Fruit fly (Drosophila melanogaster) whole organism, adult: ENCODE data around the gene intr.

Experiments used
- CG11617 ChIP-seq: fragments of 200-800 bp; sonication (Bioruptor generic); optimal IDR thresholded peaks from 2 replicates; lab custom pipeline; 2017; ENCODE audit warnings: mild to moderate bottlenecking, missing biosample characterization, missing genetic modification reagents, missing genetic modification characterization
- CG12768 ChIP-seq: fragments of 200-800 bp; sonication (Bioruptor generic); optimal IDR thresholded peaks from 2 replicates; lab custom pipeline; 2017; ENCODE audit warnings: missing biosample characterization, missing genetic modification characterization, mild to moderate bottlenecking, moderate library complexity, missing genetic modification reagents
- CG14711 ChIP-seq: fragments of 200-800 bp; sonication (Bioruptor generic); optimal IDR thresholded peaks from 2 replicates; lab custom pipeline; 2018; ENCODE audit warnings: missing biosample characterization, mild to moderate bottlenecking, missing genetic modification characterization, moderate library complexity
- CG1620 ChIP-seq: fragments of 200-800 bp; sonication (Bioruptor generic); optimal IDR thresholded peaks from 2 replicates; lab custom pipeline; 2016; ENCODE audit warnings: missing biosample characterization, missing genetic modification characterization
- CG33017 ChIP-seq: fragments of 200-800 bp; sonication (Bioruptor generic); optimal IDR thresholded peaks from 2 replicates; lab custom pipeline; 2018; ENCODE audit warnings: missing biosample characterization, mild to moderate bottlenecking, missing genetic modification characterization, moderate library complexity
- CG5204 ChIP-seq: fragments of 200-800 bp; sonication (Bioruptor generic); optimal IDR thresholded peaks from 2 replicates; lab custom pipeline; 2016; ENCODE audit warnings: missing biosample characterization, missing genetic modification characterization
- CG7045 ChIP-seq: fragments of 200-800 bp; sonication (Bioruptor generic); optimal IDR thresholded peaks from 2 replicates; lab custom pipeline; 2017; ENCODE audit warnings: missing biosample characterization, mild to moderate bottlenecking, missing genetic modification characterization
- CG7101 ChIP-seq: fragments of 200-800 bp; sonication (Bioruptor generic); optimal IDR thresholded peaks from 2 replicates; lab custom pipeline; 2018; ENCODE audit warnings: missing biosample characterization, mild to moderate bottlenecking, missing genetic modification characterization, moderate library complexity
- Clk ChIP-seq: fragments of 200-800 bp; sonication (Bioruptor generic); optimal IDR thresholded peaks from 2 replicates; lab custom pipeline; 2017; ENCODE audit warnings: missing biosample characterization, missing genetic modification characterization
- Crg-1 ChIP-seq: fragments of 200-800 bp; sonication (Bioruptor generic); optimal IDR thresholded peaks from 2 replicates; lab custom pipeline; 2016; ENCODE audit warnings: missing biosample characterization, missing genetic modification characterization
- Hr96 ChIP-seq: fragments of 200-800 bp; sonication (Bioruptor generic); optimal IDR thresholded peaks from 2 replicates; lab custom pipeline; 2016; ENCODE audit warnings: missing biosample characterization, missing genetic modification characterization
- Mnt ChIP-seq: fragments of 200-800 bp; sonication (Bioruptor generic); optimal IDR thresholded peaks from 2 replicates; lab custom pipeline; 2016; ENCODE audit warnings: missing biosample characterization, mild to moderate bottlenecking, missing genetic modification characterization
- bab1 ChIP-seq: fragments of 200-800 bp; sonication (Bioruptor generic); optimal IDR thresholded peaks from 3 replicates; lab custom pipeline; 2019; ENCODE audit warnings: missing biosample characterization, mild to moderate bottlenecking, missing genetic modification characterization, moderate library complexity
- cic ChIP-seq: fragments of 200-800 bp; sonication (Bioruptor generic); optimal IDR thresholded peaks from 2 replicates; lab custom pipeline; 2017; ENCODE audit warnings: missing biosample characterization, mild to moderate bottlenecking, missing genetic modification characterization, moderate library complexity
- cnc ChIP-seq, 2 experiments: fragments of >200 bp; optimal IDR thresholded peaks; 2 replicates each; lab custom pipeline; 2017
- kay ChIP-seq: fragments of 200-800 bp; sonication (Bioruptor generic); peaks from one replicate; lab custom pipeline; 2016; ENCODE audit warnings: missing biosample characterization, missing genetic modification characterization, borderline replicate concordance
- ovo ChIP-seq: fragments of 200-800 bp; sonication (Bioruptor generic); optimal IDR thresholded peaks from 2 replicates; lab custom pipeline; 2016; ENCODE audit warnings: missing biosample characterization, missing genetic modification characterization
- pad ChIP-seq: fragments of 200-800 bp; sonication (Bioruptor generic); optimal IDR thresholded peaks from 3 replicates; lab custom pipeline; 2017; ENCODE audit warnings: missing biosample characterization, missing genetic modification characterization, mild to moderate bottlenecking, moderate library complexity, missing genetic modification reagents
- tj ChIP-seq: fragments of 200-800 bp; sonication (Bioruptor generic); optimal IDR thresholded peaks from 3 replicates; lab custom pipeline; 2017; ENCODE audit warnings: missing biosample characterization, mild to moderate bottlenecking, missing genetic modification characterization, moderate library complexity
- toe ChIP-seq: fragments of 200-800 bp; sonication (Bioruptor generic); optimal IDR thresholded peaks from 2 replicates; lab custom pipeline; 2016; ENCODE audit warnings: missing biosample characterization, missing genetic modification characterization

intr gene

DNA sequence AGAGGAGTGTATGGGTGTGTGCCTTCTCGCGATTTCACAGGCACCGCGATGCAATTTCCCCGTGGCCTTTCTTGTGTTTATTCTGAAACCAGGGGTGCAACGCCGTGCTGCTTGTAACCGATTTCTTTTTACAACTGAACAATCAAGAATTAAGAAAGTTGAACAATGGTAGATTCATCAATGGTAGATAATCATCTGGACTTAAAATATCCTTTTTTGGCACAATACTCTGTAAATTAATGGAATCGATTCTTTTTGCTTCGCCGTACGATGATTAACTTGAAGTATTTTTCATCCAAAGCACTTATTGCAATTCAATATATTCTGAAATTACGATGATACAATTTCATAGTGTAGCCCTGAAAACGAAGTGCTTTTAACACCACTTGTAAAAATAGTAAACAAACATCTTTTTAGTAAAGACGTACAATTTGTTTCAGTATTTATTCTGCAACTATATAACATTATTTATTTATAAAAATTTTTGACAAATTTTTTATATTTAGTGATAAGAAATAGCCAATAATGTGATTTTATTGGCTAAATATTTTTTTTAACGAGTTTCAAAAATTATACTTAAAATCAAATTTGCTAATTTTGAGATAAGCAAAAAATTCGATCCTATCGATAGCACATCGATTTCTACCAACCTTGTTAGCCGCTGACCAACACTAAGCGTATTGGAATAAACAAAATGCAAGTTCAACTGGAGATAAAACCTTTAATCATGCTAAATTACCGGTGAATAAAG lies 29.4 kb downstream of the intr start, which contains the start of the genes CG1523 and CG1647:
CG1523 (minus strand) TSS at position 114 of the 751 bp plus-strand sequence.
CG1647 (plus strand) TSS at position 667 of the 751 bp plus-strand sequence.
- TF ChIP-seq tj (GFP tag; lab: Kevin White, UChicago), result peak; percentile 50
- TF ChIP-seq CG33017 (tag; lab: Kevin White, UChicago), result peak; percentile 64
- peak; percentile 67 for TF ChIP-seq pad
- no peak for TF ChIP-seq cic (GFP tag; lab: Kevin White, UChicago)
- peak; percentile 77 for TF ChIP-seq CG5204
- peak; percentile 84 for TF ChIP-seq CG11617 (GFP tag; lab: Kevin White, UChicago)
- TF ChIP-seq CG12768 (GFP tag; lab: Kevin White, UChicago), result peak; percentile 79
- TF ChIP-seq kay, result no peak
- peak; percentile 45 for TF ChIP-seq CG1620
- no peak for TF ChIP-seq cnc (optimal IDR thresholded peaks at IDR 0.05; lab: Kevin White, UChicago)
- TF ChIP-seq ovo (GFP tag; lab: Kevin White, UChicago), result no peak
- TF ChIP-seq Mnt (GFP tag; lab: Kevin White, UChicago), result peak; percentile 53
- TF ChIP-seq bab1 (GFP tag; lab: Kevin White, UChicago), result peak; percentile 78
- TF ChIP-seq CG7101 (tag; lab: Kevin White, UChicago), result peak; percentile 77
- peak; percentile 57 for TF ChIP-seq Crg-1 (GFP tag; lab: Kevin White, UChicago)
- peak; percentile 76 for TF ChIP-seq Hr96
- peak; percentile 25 for TF ChIP-seq Clk
- peak; percentile 70 for TF ChIP-seq toe
- TF ChIP-seq CG7045, result peak; percentile 78
- peak; percentile 67 for TF ChIP-seq CG14711 (tag; lab: Kevin White, UChicago)

DNA sequence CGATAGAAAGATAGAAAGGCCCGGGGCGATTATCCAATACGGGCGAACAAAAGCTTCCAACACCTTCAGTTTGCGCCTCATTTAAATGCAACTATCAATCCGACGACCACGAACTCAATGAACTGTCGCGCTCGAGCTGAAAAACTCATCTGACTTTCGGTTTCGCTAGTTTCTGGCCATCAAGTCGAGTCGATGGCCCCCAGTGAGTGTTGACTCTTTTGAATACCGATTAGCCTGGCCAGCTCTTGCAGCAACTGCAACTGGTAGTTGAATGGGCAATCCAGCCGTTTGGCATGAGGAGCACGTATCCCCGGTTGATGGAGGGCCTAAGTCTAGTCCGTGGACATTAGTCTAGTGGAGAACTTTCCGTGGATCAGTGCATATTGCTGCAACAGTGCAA lies 36.9 kb downstream of the intr start:
- no peak for TF ChIP-seq Mnt (GFP tag; lab: Kevin White, UChicago)
- no peak for TF ChIP-seq toe
- TF ChIP-seq tj (GFP tag; lab: Kevin White, UChicago), result no peak
- TF ChIP-seq CG1620, result no peak
- no peak for TF ChIP-seq Clk
- TF ChIP-seq CG5204, result no peak
- TF ChIP-seq bab1 (GFP tag; lab: Kevin White, UChicago), result no peak
- TF ChIP-seq CG11617 (GFP tag; lab: Kevin White, UChicago), result no peak
- no peak for TF ChIP-seq CG12768 (GFP tag; lab: Kevin White, UChicago)
- no peak for TF ChIP-seq CG33017 (tag; lab: Kevin White, UChicago)
- no peak for TF ChIP-seq Crg-1 (GFP tag; lab: Kevin White, UChicago)
- no peak for TF ChIP-seq cnc (optimal IDR thresholded peaks at IDR 0.05; lab: Kevin White, UChicago)
- no peak for TF ChIP-seq cic (GFP tag; lab: Kevin White, UChicago)
- TF ChIP-seq ovo (GFP tag; lab: Kevin White, UChicago), result no peak

DNA sequence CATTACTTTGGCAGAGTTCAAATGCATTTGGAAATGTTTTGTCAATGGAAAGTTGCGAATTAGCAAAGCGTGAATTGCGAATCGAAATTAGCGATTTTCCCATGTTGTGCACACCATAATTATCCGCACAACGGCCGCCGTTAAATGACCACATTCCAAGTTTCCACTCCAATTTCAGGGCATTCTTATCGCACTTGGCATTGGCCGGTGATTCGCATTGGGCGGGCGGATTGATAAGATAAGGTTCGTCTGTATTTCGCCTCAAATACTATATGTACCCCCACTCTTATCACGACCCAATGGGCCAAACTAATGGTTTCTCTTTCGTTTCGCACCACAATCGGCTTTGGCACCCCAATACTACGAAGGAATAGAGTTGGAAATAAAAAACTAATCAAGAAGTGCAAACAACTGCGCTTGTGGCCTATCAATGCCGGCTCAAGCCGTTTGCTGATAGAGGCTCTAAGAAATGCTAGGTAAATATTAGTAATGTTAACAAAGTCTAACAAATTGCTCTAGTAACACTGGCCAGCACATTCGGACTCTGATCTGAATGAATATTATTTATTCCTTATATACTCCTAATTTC lies 39.1 kb downstream of the intr start:
- no peak for TF ChIP-seq Hr96
- no peak for TF ChIP-seq CG1620
- TF ChIP-seq CG7101 (tag; lab: Kevin White, UChicago), result peak; percentile 45
- no peak for TF ChIP-seq pad
- TF ChIP-seq CG14711 (tag; lab: Kevin White, UChicago), result no peak
- TF ChIP-seq toe, result peak; percentile 36
- TF ChIP-seq CG7045, result no peak
- TF ChIP-seq CG5204, result no peak
- TF ChIP-seq Mnt (GFP tag; lab: Kevin White, UChicago), result peak; percentile 45
- no peak for TF ChIP-seq Crg-1 (GFP tag; lab: Kevin White, UChicago)
- TF ChIP-seq CG12768 (GFP tag; lab: Kevin White, UChicago), result peak; percentile 40
- peak; percentile 21 for TF ChIP-seq ovo (GFP tag; lab: Kevin White, UChicago)
- TF ChIP-seq bab1 (GFP tag; lab: Kevin White, UChicago), result no peak
- TF ChIP-seq CG33017 (tag; lab: Kevin White, UChicago), result peak; percentile 44
- peak; percentile 97 for TF ChIP-seq kay
- no peak for TF ChIP-seq Clk
- no peak for TF ChIP-seq cnc (optimal IDR thresholded peaks at IDR 0.05; lab: Kevin White, UChicago)
- TF ChIP-seq tj (GFP tag; lab: Kevin White, UChicago), result no peak
- peak; percentile 53 for TF ChIP-seq CG11617 (GFP tag; lab: Kevin White, UChicago)
- peak; percentile 93 for TF ChIP-seq cic (GFP tag; lab: Kevin White, UChicago)

DNA sequence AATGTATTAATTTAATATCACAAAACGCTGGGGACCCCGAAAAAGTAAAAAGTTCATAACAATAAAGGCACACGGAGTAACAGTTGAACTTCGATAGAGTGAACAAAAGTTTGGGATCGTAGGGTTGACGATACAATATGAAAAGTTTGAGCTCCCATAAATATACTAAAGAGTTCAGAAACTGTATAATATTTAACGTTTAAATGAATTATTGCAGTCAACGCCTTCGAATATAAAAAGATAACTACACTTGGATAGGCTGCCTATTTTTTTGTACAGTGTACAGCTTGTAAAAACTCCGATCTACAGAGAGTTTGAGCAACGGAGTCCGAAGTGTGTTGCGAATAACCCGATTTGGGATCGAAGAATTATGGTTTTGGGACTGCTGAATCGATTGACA lies 40.4 kb downstream of the intr start:
- TF ChIP-seq ovo (GFP tag; lab: Kevin White, UChicago) (no peak), toe (no peak), cnc (optimal IDR thresholded peaks at IDR 0.05; lab: Kevin White, UChicago) (no peak), Clk (no peak), kay (no peak), CG5204 (no peak), bab1 (GFP tag; lab: Kevin White, UChicago) (no peak)

DNA sequence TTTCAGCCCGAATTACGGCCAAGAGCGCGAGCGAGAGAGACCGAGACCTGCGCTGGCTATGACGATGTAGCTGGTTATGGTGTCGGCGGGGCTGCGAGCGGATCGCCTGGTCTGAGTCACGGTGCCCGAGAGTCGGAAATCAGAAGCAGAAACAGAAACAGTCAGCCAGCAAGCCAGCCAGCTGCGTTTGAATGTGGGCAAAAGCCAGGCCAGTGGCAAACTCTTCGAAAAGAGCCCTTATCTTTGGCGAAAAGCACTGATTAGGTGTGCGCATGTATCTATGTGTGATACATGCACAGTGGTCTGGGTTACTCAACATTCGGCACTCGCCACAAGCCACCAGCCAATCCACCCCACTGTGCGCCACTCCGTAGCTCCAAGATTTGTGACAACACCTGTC lies 40.9 kb downstream of the intr start:
- peak; percentile 37 for TF ChIP-seq cic (GFP tag; lab: Kevin White, UChicago)
- peak; percentile 14 for TF ChIP-seq Hr96
- peak; percentile 96 for TF ChIP-seq kay
- peak; percentile 13 for TF ChIP-seq Mnt (GFP tag; lab: Kevin White, UChicago)
- TF ChIP-seq CG12768 (GFP tag; lab: Kevin White, UChicago), result peak; percentile 45
- no peak for TF ChIP-seq CG7045
- TF ChIP-seq CG33017 (tag; lab: Kevin White, UChicago), result no peak
